Worm (Caenorhabditis elegans): ENCODE results near the gene ZC250.4.

Gene ZC250.4

DNA sequence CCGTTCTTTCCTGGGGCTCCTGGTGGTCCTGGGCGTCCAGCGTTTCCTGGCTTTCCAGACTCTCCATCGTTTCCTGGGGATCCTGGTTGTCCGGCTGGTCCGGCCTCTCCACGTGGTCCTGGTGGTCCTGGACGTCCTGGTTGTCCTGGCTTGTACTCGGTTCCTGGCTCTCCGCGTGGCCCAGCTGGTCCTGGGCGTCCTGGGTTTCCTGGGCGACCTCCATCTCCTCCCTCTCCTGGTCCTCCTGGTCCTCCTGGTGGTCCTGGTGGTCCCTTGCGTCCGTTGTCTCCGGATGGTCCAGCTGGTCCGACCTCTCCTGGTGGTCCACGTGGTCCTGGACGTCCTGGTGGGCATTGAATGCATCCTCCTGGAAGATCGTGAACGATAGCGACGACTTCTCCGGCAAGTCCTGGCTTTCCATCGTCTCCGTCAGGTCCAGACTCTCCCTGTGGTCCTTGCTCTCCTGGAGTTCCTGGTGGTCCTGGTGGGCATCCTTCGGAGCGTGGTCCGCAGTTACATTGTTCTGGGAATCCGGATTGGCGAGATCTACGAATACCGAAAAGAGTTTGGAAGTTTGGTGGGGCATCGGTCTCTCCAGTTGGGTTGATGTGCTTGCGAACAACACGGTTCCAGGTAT is 23.2 kb upstream of the ZC250.4 start:
- no peak for TF ChIP-seq unc-62 (GFP tag; optimal IDR thresholded peaks at IDR 0.05)

- no peak for TF ChIP-seq unc-62 (GFP tag; optimal IDR thresholded peaks at IDR 0.05)
Observed at ce11 chrV:5835397-5835796, 22.5 kb upstream of the ZC250.4 start.

DNA sequence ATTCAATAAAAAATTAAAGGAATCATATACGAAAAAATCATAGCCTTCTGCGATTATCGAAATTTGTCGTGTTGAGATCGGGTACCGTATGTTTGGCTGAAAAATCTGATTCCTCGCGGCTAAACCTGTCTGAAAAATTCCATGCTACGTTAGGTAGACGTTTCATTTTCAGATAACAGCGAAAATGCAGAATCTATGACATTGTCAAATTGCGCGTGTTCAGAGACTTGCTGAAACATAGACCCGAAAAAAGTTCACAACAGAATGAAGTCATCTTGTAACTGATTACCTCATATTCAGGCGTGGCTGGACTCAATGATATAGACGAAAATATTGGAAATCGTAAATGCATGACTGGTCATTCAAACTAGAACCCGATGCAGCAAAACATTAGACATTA is 20.6 kb upstream of the ZC250.4 start, which contains the start of gene srh-76:
srh-76 (plus strand) TSS at position 301 of the 400 bp plus-strand sequence.
- TF ChIP-seq unc-62 (GFP tag; optimal IDR thresholded peaks at IDR 0.05), result no peak

- no peak for TF ChIP-seq unc-62 (GFP tag; optimal IDR thresholded peaks at IDR 0.05)
Observed at ce11 chrV:5832799-5833198, 19.9 kb upstream of the ZC250.4 start.

DNA sequence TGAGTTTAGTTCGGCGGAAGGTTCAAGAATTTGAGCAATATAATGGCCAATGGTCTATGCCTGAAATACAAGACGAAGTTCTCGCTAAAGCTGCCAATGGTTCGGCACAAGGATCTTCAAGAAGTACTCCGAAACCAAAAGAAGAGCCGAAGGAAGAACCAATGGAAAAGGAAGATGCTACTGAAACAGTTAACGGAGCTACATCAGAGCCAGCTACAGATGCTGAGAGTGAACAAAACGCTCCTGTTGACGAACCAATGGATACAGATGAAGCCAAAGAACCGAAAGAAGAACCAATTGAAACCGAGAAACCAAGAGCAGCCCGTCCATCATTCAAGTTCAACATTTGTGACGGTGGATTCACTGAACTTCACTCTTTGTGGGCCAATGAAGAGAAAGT is 18.3 kb upstream of the ZC250.4 start:
- no peak for TF ChIP-seq unc-62 (GFP tag; optimal IDR thresholded peaks at IDR 0.05)

- no peak for TF ChIP-seq unc-62 (GFP tag; optimal IDR thresholded peaks at IDR 0.05)
Observed at ce11 chrV:5826592-5826991, 13.7 kb upstream of the ZC250.4 start, which contains the start of gene let-418. Gene let-418, plus strand, starts transcription at chrV:5826833.

ce11 chrV:5825478-5825877 is 12.5 kb upstream of the ZC250.4 start:
- no peak for TF ChIP-seq unc-62 (GFP tag; optimal IDR thresholded peaks at IDR 0.05)

DNA sequence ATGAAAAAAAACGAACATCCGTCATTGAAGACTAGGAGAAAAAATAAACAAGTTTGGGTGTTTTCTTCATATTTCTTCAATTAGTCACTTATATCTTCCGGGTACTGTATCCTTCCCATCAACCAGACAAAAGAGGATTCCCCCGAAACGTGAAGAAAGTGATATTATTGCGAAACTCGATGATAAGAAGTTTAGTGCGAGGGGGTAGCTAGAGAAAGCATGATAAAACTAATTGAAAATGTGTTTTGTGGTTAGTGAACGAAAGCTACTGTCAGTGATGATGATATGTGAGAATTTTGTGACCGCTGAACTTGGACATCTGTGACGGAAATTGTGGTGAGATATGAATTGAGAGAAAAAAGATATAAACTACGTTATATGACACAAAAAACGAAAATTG is 10.0 kb upstream of the ZC250.4 start:
- TF ChIP-seq unc-62 (GFP tag; optimal IDR thresholded peaks at IDR 0.05), result no peak

- TF ChIP-seq unc-62 (GFP tag; optimal IDR thresholded peaks at IDR 0.05), result no peak
Observed at ce11 chrV:5821451-5822143, 8.7 kb upstream of the ZC250.4 start.

- TF ChIP-seq unc-62 (GFP tag; optimal IDR thresholded peaks at IDR 0.05), result no peak
Observed at ce11 chrV:5820401-5820800, 7.5 kb upstream of the ZC250.4 start.

DNA sequence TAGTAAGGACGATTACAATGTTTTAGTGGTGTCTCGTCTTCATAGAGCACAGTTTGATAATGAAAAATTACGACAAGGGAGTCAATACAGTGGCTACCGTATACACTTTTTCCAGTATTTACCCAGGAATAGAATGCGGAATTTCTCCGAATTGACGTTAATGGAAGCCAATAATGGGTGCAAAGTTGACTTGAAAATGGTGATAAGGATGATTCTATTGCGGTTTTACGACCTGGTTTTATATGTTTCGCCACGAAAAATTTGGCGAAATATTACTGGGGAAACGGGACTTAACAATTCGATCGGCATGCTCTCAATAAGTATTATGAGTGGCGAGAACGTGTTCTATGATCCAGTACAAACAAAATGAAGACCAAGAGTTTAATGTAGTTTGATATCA is 7.0 kb upstream of the ZC250.4 start:
- TF ChIP-seq unc-62 (GFP tag; optimal IDR thresholded peaks at IDR 0.05), result no peak

ce11 chrV:5816470-5817061 is 3.6 kb upstream of the ZC250.4 start:
- no peak for TF ChIP-seq unc-62 (GFP tag; optimal IDR thresholded peaks at IDR 0.05)

DNA sequence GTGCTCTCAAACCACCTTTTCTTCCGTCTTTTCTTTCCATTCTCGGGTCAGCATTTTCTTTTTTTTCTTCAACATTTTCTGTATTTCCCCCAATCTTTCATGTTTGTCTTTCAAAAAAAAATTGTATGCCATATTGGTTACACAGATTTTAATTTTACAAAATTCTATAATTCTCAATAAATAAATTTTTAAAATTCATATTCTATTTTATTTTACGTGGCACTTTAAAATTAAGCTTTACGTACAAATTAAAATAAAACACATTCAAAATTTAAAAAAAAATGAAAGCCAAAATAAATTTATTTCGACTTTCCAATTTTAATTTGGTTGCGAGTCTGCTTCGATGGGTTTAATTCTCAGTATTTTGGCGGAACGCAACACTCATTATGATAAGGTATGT is 7.5 kb downstream of the ZC250.4 start, which contains the start of gene ZC250.5:
ZC250.5 (plus strand) TSS at position 301 of the 400 bp plus-strand sequence.
- no peak for TF ChIP-seq unc-62 (GFP tag; optimal IDR thresholded peaks at IDR 0.05)

DNA sequence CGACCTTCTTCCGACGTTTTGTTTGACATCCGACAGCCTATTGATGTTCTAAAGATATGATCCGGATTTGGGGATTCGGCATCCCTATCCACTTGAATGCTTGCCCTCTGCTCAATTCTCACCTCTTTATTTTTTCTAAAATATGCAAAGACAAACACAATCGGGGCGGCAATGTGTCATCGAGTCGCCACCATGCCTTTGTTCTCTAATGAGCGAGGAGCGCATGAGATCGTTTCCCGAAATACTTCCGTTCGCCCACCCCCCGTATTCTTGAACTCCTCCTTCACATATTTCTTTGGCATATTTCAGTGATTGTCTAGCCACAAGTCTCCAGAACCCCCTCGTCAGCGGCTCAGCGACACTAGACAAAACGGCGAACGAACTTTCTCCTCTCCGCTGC is 13.6 kb downstream of the ZC250.4 start, which contains the start of gene cyn-17:
cyn-17 (plus strand) TSS at position 301 of the 400 bp plus-strand sequence.
- TF ChIP-seq unc-62 (GFP tag; optimal IDR thresholded peaks at IDR 0.05), result no peak

DNA sequence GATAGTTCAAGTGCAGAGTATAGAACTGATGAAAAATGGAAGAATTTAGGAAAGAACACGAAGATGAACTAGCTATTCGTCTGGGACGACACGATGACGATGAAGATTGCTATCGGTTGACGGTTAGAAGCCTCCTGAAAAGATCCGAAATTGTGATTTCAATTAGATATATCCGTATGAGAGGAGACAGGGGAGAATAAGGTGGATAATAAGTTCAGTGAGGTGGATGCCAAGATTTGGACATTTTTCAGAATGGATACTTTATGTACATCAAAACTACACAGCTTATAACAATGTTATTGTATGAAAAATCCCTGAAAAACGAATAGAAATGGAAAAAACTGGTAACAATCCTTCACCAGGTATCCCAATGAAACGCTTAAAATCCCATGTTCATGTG is 14.8 kb downstream of the ZC250.4 start, which contains the start of gene nstp-3:
nstp-3 (minus strand) TSS at position 101 of the 400 bp plus-strand sequence.
- TF ChIP-seq unc-62 (GFP tag; optimal IDR thresholded peaks at IDR 0.05), result no peak

ce11 chrV:5792031-5792430 is 20.9 kb downstream of the ZC250.4 start, which contains the start of gene ZC250.2:
Gene ZC250.2, plus strand, starts transcription at chrV:5792331.
- no peak for TF ChIP-seq unc-62 (GFP tag; optimal IDR thresholded peaks at IDR 0.05)
